Fruit fly (Drosophila melanogaster) whole organism, adult: ENCODE data around the gene CG33230.

Experiments used
- CG11617 ChIP-seq: fragments of 200-800 bp; sonication (Bioruptor generic); optimal IDR thresholded peaks from 2 replicates; lab custom pipeline; 2017; ENCODE audit warnings: mild to moderate bottlenecking, missing biosample characterization, missing genetic modification reagents, missing genetic modification characterization
- CG12768 ChIP-seq: fragments of 200-800 bp; sonication (Bioruptor generic); optimal IDR thresholded peaks from 2 replicates; lab custom pipeline; 2017; ENCODE audit warnings: missing biosample characterization, missing genetic modification characterization, mild to moderate bottlenecking, moderate library complexity, missing genetic modification reagents
- CG14711 ChIP-seq: fragments of 200-800 bp; sonication (Bioruptor generic); optimal IDR thresholded peaks from 2 replicates; lab custom pipeline; 2018; ENCODE audit warnings: missing biosample characterization, mild to moderate bottlenecking, missing genetic modification characterization, moderate library complexity
- CG1620 ChIP-seq: fragments of 200-800 bp; sonication (Bioruptor generic); optimal IDR thresholded peaks from 2 replicates; lab custom pipeline; 2016; ENCODE audit warnings: missing biosample characterization, missing genetic modification characterization
- CG33017 ChIP-seq: fragments of 200-800 bp; sonication (Bioruptor generic); optimal IDR thresholded peaks from 2 replicates; lab custom pipeline; 2018; ENCODE audit warnings: missing biosample characterization, mild to moderate bottlenecking, missing genetic modification characterization, moderate library complexity
- CG5204 ChIP-seq: fragments of 200-800 bp; sonication (Bioruptor generic); optimal IDR thresholded peaks from 2 replicates; lab custom pipeline; 2016; ENCODE audit warnings: missing biosample characterization, missing genetic modification characterization
- CG7045 ChIP-seq: fragments of 200-800 bp; sonication (Bioruptor generic); optimal IDR thresholded peaks from 2 replicates; lab custom pipeline; 2017; ENCODE audit warnings: missing biosample characterization, mild to moderate bottlenecking, missing genetic modification characterization
- CG7101 ChIP-seq: fragments of 200-800 bp; sonication (Bioruptor generic); optimal IDR thresholded peaks from 2 replicates; lab custom pipeline; 2018; ENCODE audit warnings: missing biosample characterization, mild to moderate bottlenecking, missing genetic modification characterization, moderate library complexity
- Clk ChIP-seq: fragments of 200-800 bp; sonication (Bioruptor generic); optimal IDR thresholded peaks from 2 replicates; lab custom pipeline; 2017; ENCODE audit warnings: missing biosample characterization, missing genetic modification characterization
- Crg-1 ChIP-seq: fragments of 200-800 bp; sonication (Bioruptor generic); optimal IDR thresholded peaks from 2 replicates; lab custom pipeline; 2016; ENCODE audit warnings: missing biosample characterization, missing genetic modification characterization
- Hr96 ChIP-seq: fragments of 200-800 bp; sonication (Bioruptor generic); optimal IDR thresholded peaks from 2 replicates; lab custom pipeline; 2016; ENCODE audit warnings: missing biosample characterization, missing genetic modification characterization
- Mnt ChIP-seq: fragments of 200-800 bp; sonication (Bioruptor generic); optimal IDR thresholded peaks from 2 replicates; lab custom pipeline; 2016; ENCODE audit warnings: missing biosample characterization, mild to moderate bottlenecking, missing genetic modification characterization
- bab1 ChIP-seq: fragments of 200-800 bp; sonication (Bioruptor generic); optimal IDR thresholded peaks from 3 replicates; lab custom pipeline; 2019; ENCODE audit warnings: missing biosample characterization, mild to moderate bottlenecking, missing genetic modification characterization, moderate library complexity
- cic ChIP-seq: fragments of 200-800 bp; sonication (Bioruptor generic); optimal IDR thresholded peaks from 2 replicates; lab custom pipeline; 2017; ENCODE audit warnings: missing biosample characterization, mild to moderate bottlenecking, missing genetic modification characterization, moderate library complexity
- cnc ChIP-seq, 2 experiments: fragments of >200 bp; optimal IDR thresholded peaks; 2 replicates each; lab custom pipeline; 2017
- kay ChIP-seq: fragments of 200-800 bp; sonication (Bioruptor generic); peaks from one replicate; lab custom pipeline; 2016; ENCODE audit warnings: missing biosample characterization, missing genetic modification characterization, borderline replicate concordance
- ovo ChIP-seq: fragments of 200-800 bp; sonication (Bioruptor generic); optimal IDR thresholded peaks from 2 replicates; lab custom pipeline; 2016; ENCODE audit warnings: missing biosample characterization, missing genetic modification characterization
- pad ChIP-seq: fragments of 200-800 bp; sonication (Bioruptor generic); optimal IDR thresholded peaks from 3 replicates; lab custom pipeline; 2017; ENCODE audit warnings: missing biosample characterization, missing genetic modification characterization, mild to moderate bottlenecking, moderate library complexity, missing genetic modification reagents
- tj ChIP-seq: fragments of 200-800 bp; sonication (Bioruptor generic); optimal IDR thresholded peaks from 3 replicates; lab custom pipeline; 2017; ENCODE audit warnings: missing biosample characterization, mild to moderate bottlenecking, missing genetic modification characterization, moderate library complexity
- toe ChIP-seq: fragments of 200-800 bp; sonication (Bioruptor generic); optimal IDR thresholded peaks from 2 replicates; lab custom pipeline; 2016; ENCODE audit warnings: missing biosample characterization, missing genetic modification characterization

CG33230 gene

dm6 chr3L:1664876-1665275, 46.7 kb downstream of the CG33230 start, which contains the start of the genes Srrm234 and CG7974:
Gene Srrm234 (minus strand): TSS chr3L:1665064.
Gene CG7974 (plus strand): TSS chr3L:1665138.
- TF ChIP-seq Mnt (GFP tag; lab: Kevin White, UChicago) = peak; percentile 44
- TF ChIP-seq bab1 = peak; percentile 45
- peak; percentile 1 for TF ChIP-seq CG14711 (tag; lab: Kevin White, UChicago)
- no peak for TF ChIP-seq CG5204 (GFP tag; lab: Kevin White, UChicago)

- TF ChIP-seq cic (GFP tag; lab: Kevin White, UChicago) = no peak
- no peak for TF ChIP-seq CG1620 (GFP tag; lab: Kevin White, UChicago)
- no peak for TF ChIP-seq CG5204 (GFP tag; lab: Kevin White, UChicago)
- no peak for TF ChIP-seq cnc (optimal IDR thresholded peaks at IDR 0.05; lab: Kevin White, UChicago)
- TF ChIP-seq kay (GFP tag; lab: Kevin White, UChicago) = no peak
- TF ChIP-seq ovo (GFP tag; lab: Kevin White, UChicago) = no peak
- no peak for TF ChIP-seq Clk (GFP tag; lab: Kevin White, UChicago)
- TF ChIP-seq Mnt (GFP tag; lab: Kevin White, UChicago) = no peak
- TF ChIP-seq bab1 = no peak
- no peak for TF ChIP-seq CG7101 (tag; lab: Kevin White, UChicago)
- TF ChIP-seq CG11617 = no peak
- no peak for TF ChIP-seq toe
Measured at dm6 chr3L:1665544-1665943, 47.3 kb downstream of the CG33230 start.

- TF ChIP-seq CG7101 (tag; lab: Kevin White, UChicago) (no peak), cic (GFP tag; lab: Kevin White, UChicago) (no peak), ovo (GFP tag; lab: Kevin White, UChicago) (no peak), toe (no peak), CG33017 (tag; lab: Kevin White, UChicago) (no peak), Clk (GFP tag; lab: Kevin White, UChicago) (no peak), Crg-1 (GFP tag; lab: Kevin White, UChicago) (no peak), tj (GFP tag; lab: Kevin White, UChicago) (no peak), Hr96 (GFP tag; lab: Kevin White, UChicago) (no peak), CG12768 (GFP tag; lab: Kevin White, UChicago) (no peak), CG11617 (no peak), pad (GFP tag; lab: Kevin White, UChicago) (no peak), CG1620 (GFP tag; lab: Kevin White, UChicago) (no peak), CG5204 (GFP tag; lab: Kevin White, UChicago) (no peak), CG7045 (GFP tag; lab: Kevin White, UChicago) (no peak), Mnt (GFP tag; lab: Kevin White, UChicago) (no peak), kay (GFP tag; lab: Kevin White, UChicago) (no peak), cnc (optimal IDR thresholded peaks at IDR 0.05; lab: Kevin White, UChicago) (no peak), bab1 (no peak), CG14711 (tag; lab: Kevin White, UChicago) (no peak)
Measured at dm6 chr3L:1667423-1667822, 49.2 kb downstream of the CG33230 start.

dm6 chr3L:1668504-1668903, 50.3 kb downstream of the CG33230 start, which contains the start of gene RpL23A:
Gene RpL23A (minus strand): TSS chr3L:1668654.
- TF ChIP-seq kay (GFP tag; lab: Kevin White, UChicago) (no peak), Clk (GFP tag; lab: Kevin White, UChicago) (peak; percentile 94), toe (peak; percentile 89), ovo (GFP tag; lab: Kevin White, UChicago) (peak; percentile 97), tj (GFP tag; lab: Kevin White, UChicago) (peak; percentile 77), CG33017 (tag; lab: Kevin White, UChicago) (peak; percentile 77), cnc (optimal IDR thresholded peaks at IDR 0.05; lab: Kevin White, UChicago) (no peak), CG11617 (peak; percentile 95), Mnt (GFP tag; lab: Kevin White, UChicago) (peak; percentile 97), CG1620 (GFP tag; lab: Kevin White, UChicago) (peak; percentile 97), pad (GFP tag; lab: Kevin White, UChicago) (peak; percentile 91), CG5204 (GFP tag; lab: Kevin White, UChicago) (peak; percentile 77), CG12768 (GFP tag; lab: Kevin White, UChicago) (peak; percentile 90), Hr96 (GFP tag; lab: Kevin White, UChicago) (peak; percentile 95), Crg-1 (GFP tag; lab: Kevin White, UChicago) (peak; percentile 95), CG14711 (tag; lab: Kevin White, UChicago) (peak; percentile 87), CG7045 (GFP tag; lab: Kevin White, UChicago) (peak; percentile 96), bab1 (peak; percentile 95), cic (GFP tag; lab: Kevin White, UChicago) (peak; percentile 83), CG7101 (tag; lab: Kevin White, UChicago) (peak; percentile 95)
